Worm (Caenorhabditis elegans): ENCODE data around the gene sav-1.

DNA sequence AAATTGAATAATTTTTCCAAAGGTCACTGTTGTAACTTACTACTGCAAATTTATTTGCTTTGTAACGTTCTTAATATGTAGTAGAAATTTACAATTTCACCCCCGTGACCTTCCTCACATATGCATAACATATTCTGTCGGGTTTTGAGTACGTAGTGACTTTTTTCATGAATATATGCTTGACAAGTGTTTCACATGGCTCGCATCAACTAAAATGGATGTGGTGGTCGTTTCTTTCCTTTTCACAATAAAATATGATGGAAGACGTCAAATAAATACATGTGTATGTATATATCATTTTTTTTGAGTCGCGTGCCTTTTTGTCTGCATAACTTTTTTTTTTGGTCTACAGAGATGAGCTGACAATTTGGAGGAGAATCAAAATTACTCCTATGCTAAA lies 20.6 kb downstream of the sav-1 start:
- TF ChIP-seq ama-1 (optimal IDR thresholded peaks at IDR 0.05) (no peak), sea-1 (GFP tag; conservative IDR thresholded peaks at IDR 0.05) (no peak), F13C5.2 (tag; optimal IDR thresholded peaks at IDR 0.05) (no peak), ceh-13 (GFP tag; optimal IDR thresholded peaks at IDR 0.05) (no peak)
